Worm (Caenorhabditis elegans) whole organism, late embryonic: ENCODE data around the gene elt-1.

ENCODE experiments used
- T23F11.4 ChIP-seq: fragments of 200-800 bp; sonication (Bioruptor generic); optimal IDR thresholded peaks from 2 replicates; lab custom pipeline; 2018; ENCODE audit warnings: mild to moderate bottlenecking, missing genetic modification characterization, missing compliant biosample characterization
- ama-1 ChIP-seq: fragments of 150-350 bp; optimal IDR thresholded peaks from 2 replicates; lab custom pipeline; 2014
- ceh-2 ChIP-seq: sonication (generic microtip); optimal IDR thresholded peaks from 2 replicates; lab custom pipeline; 2016; ENCODE audit warnings: missing genotype, missing genetic modification characterization, missing compliant biosample characterization
- ceh-30 ChIP-seq: fragments of 150-350 bp; optimal IDR thresholded peaks from 2 replicates; lab custom pipeline; 2014; ENCODE audit warnings: missing biosample characterization, missing genetic modification characterization
- hlh-6 ChIP-seq: sonication (generic microtip); optimal IDR thresholded peaks from 2 replicates; lab custom pipeline; 2016; ENCODE audit warnings: missing genotype, missing genetic modification characterization, missing compliant biosample characterization
- lim-6 ChIP-seq: sonication (generic microtip); optimal IDR thresholded peaks from 2 replicates; lab custom pipeline; 2016; ENCODE audit warnings: missing genetic modification characterization, missing compliant biosample characterization
- pros-1 ChIP-seq: fragments of 150-350 bp; optimal IDR thresholded peaks from 2 replicates; lab custom pipeline; 2014; ENCODE audit warnings: missing biosample characterization, missing genetic modification reagents, missing genetic modification characterization
- sox-2 ChIP-seq: fragments of 200-800 bp; sonication (Bioruptor generic); IDR thresholded peaks from 2 replicates; pipeline ENCODE4 v1.3.6; 2022; ENCODE audit warnings: missing genetic modification reagents, missing genetic modification characterization, missing compliant biosample characterization
- syd-9 ChIP-seq: sonication (generic microtip); optimal IDR thresholded peaks from 2 replicates; lab custom pipeline; 2016; ENCODE audit warnings: mild to moderate bottlenecking, missing genetic modification characterization, moderate library complexity, missing compliant biosample characterization

DNA sequence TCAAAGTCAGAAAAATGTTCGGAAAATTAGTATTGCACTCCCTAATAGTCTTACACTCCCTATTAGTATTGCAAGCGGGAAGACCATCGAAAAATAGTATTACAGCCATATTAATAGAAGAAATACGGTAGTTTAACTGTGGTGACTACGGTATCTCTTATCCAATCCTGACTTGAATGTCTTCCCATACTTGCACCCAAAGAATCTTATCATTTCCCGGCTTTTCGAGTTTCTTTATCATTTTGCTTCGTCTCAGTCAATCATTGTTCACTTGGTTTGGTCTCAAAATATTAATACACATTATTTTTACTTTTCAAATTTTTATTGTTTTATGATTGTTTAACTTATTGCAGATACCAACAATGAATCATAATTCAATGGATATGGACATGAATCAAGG is 38.4 kb downstream of the elt-1 start, which contains the start of gene F58G6.3:
- no peak for TF ChIP-seq syd-9 (tag; lab: Kevin White, UChicago)
- TF ChIP-seq T23F11.4: no peak
- TF ChIP-seq ceh-30 (tag; lab: Kevin White, UChicago): no peak
- no peak for TF ChIP-seq lim-6 (tag; lab: Kevin White, UChicago)
- no peak for TF ChIP-seq ama-1 (lab: Kevin White, UChicago)
- no peak for TF ChIP-seq sox-2 (GFP tag; lab: Robert Waterston, UW)
- no peak for TF ChIP-seq pros-1 (tag; lab: Kevin White, UChicago)
- TF ChIP-seq ceh-2 (tag; lab: Kevin White, UChicago): no peak
- no peak for TF ChIP-seq hlh-6 (tag; lab: Kevin White, UChicago)
